Worm (Caenorhabditis elegans) whole organism, L1 larva: Measurements from ENCODE around the gene ZK1098.6.

Experiments
- ceh-88 ChIP-seq: fragments of 200-800 bp; sonication (Bioruptor generic); IDR thresholded peaks from 2 replicates; pipeline ENCODE4 v1.3.6; 2022; ENCODE audit warnings: missing genetic modification characterization, missing compliant biosample characterization
- nhr-11 ChIP-seq: fragments of 150-350 bp; optimal IDR thresholded peaks from 2 replicates; lab custom pipeline; 2014; ENCODE audit warnings: missing biosample characterization, missing genetic modification characterization
- nhr-12 ChIP-seq: sonication (generic microtip); optimal IDR thresholded peaks from 2 replicates; lab custom pipeline; 2017; ENCODE audit warnings: missing biosample characterization, missing genetic modification characterization

DNA sequence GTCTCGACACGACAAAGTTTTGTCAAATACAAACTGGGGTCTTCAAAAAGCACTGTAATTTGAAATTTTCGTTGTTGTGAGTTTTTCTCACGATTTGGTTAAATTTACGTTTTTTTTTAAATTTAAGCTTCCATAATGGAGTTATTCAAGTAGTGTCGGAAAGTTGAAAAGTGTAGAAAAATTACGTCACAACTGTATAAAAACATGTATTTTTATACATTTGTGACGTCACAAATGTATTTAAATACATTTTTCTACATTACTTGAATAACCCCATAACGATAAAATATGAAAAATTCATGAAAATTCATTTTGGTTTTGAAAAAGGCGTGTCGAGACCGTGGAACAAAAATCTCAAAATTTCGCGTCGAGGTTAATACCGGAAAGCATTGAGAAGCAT is 29.5 kb upstream of the ZK1098.6 start:
- TF ChIP-seq ceh-88 (GFP tag; lab: Robert Waterston, UW) (no peak), nhr-11 (tag; lab: Kevin White, UChicago) (no peak), nhr-12 (tag; lab: Kevin White, UChicago) (no peak)
